Worm (Caenorhabditis elegans) whole organism, L4 larva: Measurements from ENCODE around the gene nyn-1.

Experiments used
- D1046.2 ChIP-seq: fragments of 200-800 bp; sonication (Bioruptor generic); IDR thresholded peaks from 2 replicates; pipeline ENCODE4 v1.3.6; 2022; ENCODE audit warnings: missing genetic modification characterization, missing compliant biosample characterization
- F44E2.7 ChIP-seq: fragments of 200-800 bp; sonication (Bioruptor generic); IDR thresholded peaks from 2 replicates; pipeline ENCODE4 v2.1.2; 2022; ENCODE audit warnings: missing genetic modification characterization, missing compliant biosample characterization
- F49E8.2 ChIP-seq: sonication (generic microtip); optimal IDR thresholded peaks from 2 replicates; lab custom pipeline; 2016; ENCODE audit warnings: missing compliant biosample characterization, mild to moderate bottlenecking, missing genetic modification characterization, borderline replicate concordance
- R02D3.7 ChIP-seq: fragments of 150-350 bp; sonication (generic microtip); optimal IDR thresholded peaks from 3 replicates; lab custom pipeline; 2014; ENCODE audit warnings: missing biosample characterization, missing genetic modification characterization
- Y105C5A.15 ChIP-seq: fragments of 200-800 bp; sonication (Bioruptor generic); IDR thresholded peaks from 2 replicates; pipeline ENCODE4 v1.3.6; 2022; ENCODE audit warnings: missing genetic modification characterization, missing compliant biosample characterization
- Y75B8A.6 ChIP-seq: fragments of 200-800 bp; sonication (Bioruptor generic); IDR thresholded peaks from 2 replicates; pipeline ENCODE4 v1.3.6; 2022; ENCODE audit warnings: missing genetic modification reagents, missing genetic modification characterization, missing compliant biosample characterization
- aha-1 ChIP-seq: fragments of 150-350 bp; peaks from one replicate; lab custom pipeline; 2014; ENCODE audit warnings: missing biosample characterization, missing genetic modification characterization
- aly-2 ChIP-seq: sonication (generic microtip); optimal IDR thresholded peaks from 2 replicates; lab custom pipeline; 2018; ENCODE audit warnings: missing biosample characterization, missing genetic modification characterization
- arid-1 ChIP-seq: fragments of 200-800 bp; sonication (Bioruptor generic); conservative IDR thresholded peaks from 2 replicates; pipeline ENCODE4 v1.3.6; 2022; ENCODE audit warnings: missing genetic modification reagents, missing genetic modification characterization, missing compliant biosample characterization
- attf-4 ChIP-seq: sonication (generic microtip); optimal IDR thresholded peaks from 3 replicates; lab custom pipeline; 2017; ENCODE audit warnings: missing biosample characterization, missing genetic modification characterization
- ceh-20 ChIP-seq: fragments of 200-800 bp; sonication (Bioruptor generic); IDR thresholded peaks from 2 replicates; pipeline ENCODE4 v1.3.6; 2022; ENCODE audit warnings: missing genetic modification reagents, missing genetic modification characterization, missing compliant biosample characterization
- ceh-32 ChIP-seq: sonication (generic microtip); optimal IDR thresholded peaks from 2 replicates; lab custom pipeline; 2016; ENCODE audit warnings: mild to moderate bottlenecking, missing genetic modification characterization, missing compliant biosample characterization; ENCODE audit not compliant: poor library complexity
- ceh-82 ChIP-seq: sonication (generic microtip); optimal IDR thresholded peaks from 2 replicates; lab custom pipeline; 2017; ENCODE audit warnings: missing biosample characterization, missing genetic modification characterization
- daf-12 ChIP-seq: fragments of 150-350 bp; optimal IDR thresholded peaks from 2 replicates; lab custom pipeline; 2014; ENCODE audit warnings: missing biosample characterization, missing genetic modification reagents, missing genetic modification characterization
- daf-16 ChIP-seq, 3 experiments: sonication (generic microtip); optimal IDR thresholded peaks; 2 replicates each; lab custom pipeline; 2016 to 2017; ENCODE audit warnings: missing genetic modification characterization in 3 of 3, missing genetic modification reagents in 3 of 3, mild to moderate bottlenecking in 2 of 3, missing compliant biosample characterization in 2 of 3, missing biosample characterization in 1 of 3, moderate library complexity in 1 of 3
- dmd-6 ChIP-seq: fragments of 200-800 bp; sonication (Bioruptor generic); IDR thresholded peaks from 2 replicates; pipeline ENCODE4 v1.3.6; 2022; ENCODE audit warnings: missing genetic modification reagents, missing genetic modification characterization, missing compliant biosample characterization
- dmd-9 ChIP-seq: fragments of 200-800 bp; sonication (Bioruptor generic); IDR thresholded peaks from 2 replicates; pipeline ENCODE4 v1.3.6; 2022; ENCODE audit warnings: missing genetic modification reagents, missing genetic modification characterization, missing compliant biosample characterization
- dpl-1 ChIP-seq: fragments of 150-350 bp; optimal IDR thresholded peaks from 2 replicates; lab custom pipeline; 2014; ENCODE audit warnings: missing biosample characterization, missing genetic modification reagents, missing genetic modification characterization
- dve-1 ChIP-seq: sonication (generic microtip); optimal IDR thresholded peaks from 2 replicates; lab custom pipeline; 2017; ENCODE audit warnings: antibody characterized with exemption, mild to moderate bottlenecking, missing genetic modification characterization, missing compliant biosample characterization; ENCODE audit not compliant: insufficient read depth
- egl-43 ChIP-seq: fragments of 200-800 bp; sonication (Bioruptor generic); IDR thresholded peaks from 2 replicates; pipeline ENCODE4 v1.3.6; 2022; ENCODE audit warnings: missing genetic modification reagents, missing genetic modification characterization, missing compliant biosample characterization
- fos-1 ChIP-seq: fragments of 150-350 bp; optimal IDR thresholded peaks from 2 replicates; lab custom pipeline; 2014; ENCODE audit warnings: missing biosample characterization, missing genetic modification characterization
- hif-1 ChIP-seq, 2 experiments: sonication (generic microtip); optimal IDR thresholded peaks; 2 replicates each; lab custom pipeline; 2016 to 2017; ENCODE audit warnings: missing compliant biosample characterization in 2 of 2, missing genetic modification characterization in 2 of 2, missing genetic modification reagents in 2 of 2, missing genotype in 2 of 2, mild to moderate bottlenecking in 1 of 2
- lin-15B ChIP-seq: fragments of 150-350 bp; sonication (generic microtip); optimal IDR thresholded peaks from 3 replicates; lab custom pipeline; 2014; ENCODE audit warnings: missing biosample characterization, missing genetic modification characterization
- lin-38 ChIP-seq: fragments of 200-800 bp; sonication (Bioruptor generic); IDR thresholded peaks from 2 replicates; pipeline ENCODE4 v1.3.6; 2022; ENCODE audit warnings: missing genetic modification reagents, missing genetic modification characterization, missing compliant biosample characterization
- lir-3 ChIP-seq: sonication (generic microtip); optimal IDR thresholded peaks from 2 replicates; lab custom pipeline; 2016; ENCODE audit warnings: mild to moderate bottlenecking, missing genetic modification characterization, missing compliant biosample characterization
- madf-5 ChIP-seq, 2 experiments: fragments of 200-800 bp; sonication (Bioruptor generic); IDR thresholded peaks; 2 replicates each; pipeline ENCODE4 v1.3.6; 2022; ENCODE audit warnings: missing compliant biosample characterization in 2 of 2, missing genetic modification characterization in 2 of 2
- mep-1 ChIP-seq: fragments of 150-350 bp; sonication (generic microtip); optimal IDR thresholded peaks from 3 replicates; lab custom pipeline; 2014; ENCODE audit warnings: missing biosample characterization, missing genetic modification characterization
- mxl-2 ChIP-seq: fragments of 200-800 bp; sonication (Bioruptor generic); conservative IDR thresholded peaks from 2 replicates; pipeline ENCODE4 v1.3.6; 2022; ENCODE audit warnings: missing genetic modification reagents, missing genetic modification characterization, missing compliant biosample characterization
- nhr-10 ChIP-seq: fragments of 150-350 bp; optimal IDR thresholded peaks from 2 replicates; lab custom pipeline; 2014; ENCODE audit warnings: missing biosample characterization, missing genetic modification characterization
- nhr-41 ChIP-seq: fragments of 200-800 bp; sonication (Bioruptor generic); IDR thresholded peaks from 2 replicates; pipeline ENCODE4 v1.3.6; 2022; ENCODE audit warnings: missing genetic modification reagents, missing genetic modification characterization, missing compliant biosample characterization
- nhr-42 ChIP-seq: fragments of 200-800 bp; sonication (Bioruptor generic); IDR thresholded peaks from 2 replicates; pipeline ENCODE4 v1.3.6; 2022; ENCODE audit warnings: missing genetic modification characterization, missing compliant biosample characterization
- nhr-77 ChIP-seq: fragments of 150-350 bp; optimal IDR thresholded peaks from 2 replicates; lab custom pipeline; 2014; ENCODE audit warnings: missing biosample characterization, missing genetic modification characterization
- pha-4 ChIP-seq, 2 experiments: fragments of 150-350 bp in 1 of 2; fragments of 200-800 bp in 1 of 2; sonication (Bioruptor generic) in 1 of 2; IDR thresholded peaks in 1 of 2; optimal IDR thresholded peaks in 1 of 2; 2 replicates each; pipeline versions ENCODE4 v1.3.6 to Lab custom; 2014 to 2022; ENCODE audit warnings: missing genetic modification characterization in 2 of 2, missing genetic modification reagents in 2 of 2, missing biosample characterization in 1 of 2, missing compliant biosample characterization in 1 of 2
- php-3 ChIP-seq: fragments of 200-800 bp; sonication (Bioruptor generic); IDR thresholded peaks from 2 replicates; pipeline ENCODE4 v1.3.6; 2022; ENCODE audit warnings: missing genetic modification reagents, missing genetic modification characterization, missing compliant biosample characterization
- pqm-1 ChIP-seq: sonication (generic microtip); optimal IDR thresholded peaks from 2 replicates; lab custom pipeline; 2017; ENCODE audit warnings: missing biosample characterization, missing genetic modification characterization
- rbr-2 ChIP-seq: sonication (generic microtip); optimal IDR thresholded peaks from 2 replicates; lab custom pipeline; 2016; ENCODE audit warnings: missing genotype, missing genetic modification characterization, missing compliant biosample characterization
- saeg-2 ChIP-seq: fragments of 200-800 bp; sonication (Bioruptor generic); IDR thresholded peaks from 2 replicates; pipeline ENCODE4 v1.3.6; 2022; ENCODE audit warnings: missing genetic modification reagents, missing genetic modification characterization, missing compliant biosample characterization
- snpc-1.2 ChIP-seq: fragments of 200-800 bp; sonication (Bioruptor generic); IDR thresholded peaks from 2 replicates; pipeline ENCODE4 v1.3.6; 2022; ENCODE audit warnings: missing genetic modification reagents, missing genetic modification characterization, missing compliant biosample characterization
- snpc-4 ChIP-seq: fragments of 150-350 bp; optimal IDR thresholded peaks from 2 replicates; lab custom pipeline; 2014; ENCODE audit warnings: missing biosample characterization, missing genetic modification characterization
- spr-1 ChIP-seq: sonication (generic microtip); optimal IDR thresholded peaks from 2 replicates; lab custom pipeline; 2016; ENCODE audit warnings: mild to moderate bottlenecking, missing genetic modification characterization, missing compliant biosample characterization
- vab-7 ChIP-seq: fragments of 200-800 bp; sonication (Bioruptor generic); IDR thresholded peaks from 2 replicates; pipeline ENCODE4 v1.3.6; 2022; ENCODE audit warnings: missing genetic modification reagents, missing genetic modification characterization, missing compliant biosample characterization
- zag-1 ChIP-seq: fragments of 150-350 bp; optimal IDR thresholded peaks from 2 replicates; lab custom pipeline; 2014; ENCODE audit warnings: missing biosample characterization, missing genetic modification characterization
- zfp-3 ChIP-seq: fragments of 200-800 bp; sonication (Bioruptor generic); conservative IDR thresholded peaks from 2 replicates; pipeline ENCODE4 v1.3.6; 2022; ENCODE audit warnings: missing genetic modification reagents, missing genetic modification characterization, missing compliant biosample characterization
- ztf-11 ChIP-seq: fragments of 150-350 bp; optimal IDR thresholded peaks from 2 replicates; lab custom pipeline; 2014; ENCODE audit warnings: missing biosample characterization, missing genetic modification characterization
- ztf-7 ChIP-seq: fragments of 150-350 bp; optimal IDR thresholded peaks from 2 replicates; lab custom pipeline; 2014; ENCODE audit warnings: missing biosample characterization, missing genetic modification characterization

nyn-1 gene

DNA sequence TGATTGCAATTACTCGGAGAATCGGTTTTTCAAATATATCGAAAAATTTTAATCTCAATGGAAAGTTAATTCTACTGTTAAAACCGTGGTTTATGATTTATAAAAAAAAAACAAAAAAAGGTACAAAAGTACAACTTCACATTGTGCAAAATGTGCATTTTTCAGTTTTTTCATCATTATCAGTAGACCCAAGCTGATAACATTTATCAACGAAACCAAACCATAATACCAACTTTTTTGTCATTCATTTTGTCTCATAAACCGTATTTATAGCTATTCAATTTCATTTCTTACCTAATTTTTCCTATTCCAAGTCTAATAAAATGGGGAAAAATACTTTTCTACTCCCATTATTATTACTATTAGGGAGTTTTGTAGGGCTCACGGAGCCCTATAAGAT lies 47.8 kb downstream of the nyn-1 start, which contains the start of gene ugt-22:
Gene ugt-22 (plus strand): TSS at position 234 of the 400 bp plus-strand sequence.
- TF ChIP-seq pqm-1: peak; percentile 83
- no peak for TF ChIP-seq aha-1 (tag; lab: Kevin White, UChicago)
- TF ChIP-seq hif-1 (tag; optimal IDR thresholded peaks at IDR 0.05; lab: Kevin White, UChicago): no peak
- no peak for TF ChIP-seq Y105C5A.15 (GFP tag; lab: Robert Waterston, UW)
- no peak for TF ChIP-seq zfp-3 (GFP tag; lab: Robert Waterston, UW)
- no peak for TF ChIP-seq daf-12 (tag; lab: Kevin White, UChicago)
- TF ChIP-seq R02D3.7 (tag; lab: Kevin White, UChicago): no peak
- no peak for TF ChIP-seq arid-1 (GFP tag; lab: Robert Waterston, UW)
- no peak for TF ChIP-seq daf-16 (GFP tag; optimal IDR thresholded peaks at IDR 0.05; lab: Kevin White, UChicago)
- peak; percentile 47 for TF ChIP-seq daf-16 (tag; optimal IDR thresholded peaks at IDR 0.05; lab: Kevin White, UChicago)
- no peak for TF ChIP-seq lin-15B (tag; lab: Kevin White, UChicago)
- no peak for TF ChIP-seq egl-43 (GFP tag; lab: Robert Waterston, UW)
- no peak for TF ChIP-seq pha-4 (GFP tag; IDR thresholded peaks at IDR 0.05; lab: Robert Waterston, UW)
- no peak for TF ChIP-seq pha-4 (tag; optimal IDR thresholded peaks at IDR 0.05; lab: Kevin White, UChicago)
- peak; percentile 31 for TF ChIP-seq ztf-7 (tag; lab: Kevin White, UChicago)
- no peak for TF ChIP-seq rbr-2
- no peak for TF ChIP-seq D1046.2 (GFP tag; lab: Robert Waterston, UW)
- no peak for TF ChIP-seq saeg-2
- TF ChIP-seq mxl-2 (GFP tag; lab: Robert Waterston, UW): no peak
- TF ChIP-seq dpl-1 (GFP tag; lab: Kevin White, UChicago): no peak
- TF ChIP-seq snpc-4 (tag; lab: Kevin White, UChicago): no peak
- no peak for TF ChIP-seq mep-1 (tag; lab: Kevin White, UChicago)
- no peak for TF ChIP-seq spr-1 (tag; lab: Kevin White, UChicago)
- peak; percentile 37 for TF ChIP-seq dve-1 (tag; lab: Kevin White, UChicago)
- no peak for TF ChIP-seq lir-3 (tag; lab: Kevin White, UChicago)
- TF ChIP-seq ztf-11 (tag; lab: Kevin White, UChicago): no peak
- TF ChIP-seq lin-38: no peak
- TF ChIP-seq nhr-77: peak; percentile 5
- TF ChIP-seq snpc-1.2 (GFP tag; lab: Robert Waterston, UW): no peak
- no peak for TF ChIP-seq zag-1 (tag; lab: Kevin White, UChicago)
- no peak for TF ChIP-seq attf-4 (tag; lab: Kevin White, UChicago)
- no peak for TF ChIP-seq aly-2 (tag; lab: Kevin White, UChicago)
- no peak for TF ChIP-seq nhr-42
- TF ChIP-seq nhr-10: no peak
- peak; percentile 50 for TF ChIP-seq dmd-6 (GFP tag; lab: Robert Waterston, UW)
- no peak for TF ChIP-seq madf-5 (GFP tag; IDR thresholded peaks at IDR 0.05; lab: Robert Waterston, UW)
- TF ChIP-seq dmd-9 (GFP tag; lab: Robert Waterston, UW): no peak
- TF ChIP-seq F49E8.2 (tag; lab: Kevin White, UChicago): no peak
- no peak for TF ChIP-seq fos-1 (tag; lab: Kevin White, UChicago)
- no peak for TF ChIP-seq nhr-41
- no peak for TF ChIP-seq ceh-20 (GFP tag; lab: Robert Waterston, UW)
- TF ChIP-seq ceh-32 (tag; lab: Kevin White, UChicago): no peak
- no peak for TF ChIP-seq vab-7
- no peak; the same call in 1 of the 2 replicates for TF ChIP-seq php-3 (GFP tag; lab: Robert Waterston, UW)
- no peak for TF ChIP-seq F44E2.7 (GFP tag; lab: Robert Waterston, UW)
- no peak for TF ChIP-seq Y75B8A.6 (GFP tag; lab: Robert Waterston, UW)
- no peak for TF ChIP-seq ceh-82 (tag; lab: Kevin White, UChicago)
- TF ChIP-seq, all 104 proteins: peak for 6
